Worm (Caenorhabditis elegans) whole organism, L3 larva: ENCODE data around the gene F46F5.1.

Experiments
- R02D3.7 ChIP-seq: fragments of 150-350 bp; optimal IDR thresholded peaks from 2 replicates; lab custom pipeline; 2014; ENCODE audit warnings: missing biosample characterization, missing genetic modification characterization
- ZK546.5 ChIP-seq: sonication (generic microtip); optimal IDR thresholded peaks from 2 replicates; lab custom pipeline; 2017; ENCODE audit warnings: missing biosample characterization, missing genetic modification characterization
- ceh-28 ChIP-seq: fragments of 150-350 bp; optimal IDR thresholded peaks from 2 replicates; lab custom pipeline; 2014; ENCODE audit warnings: missing biosample characterization, missing genetic modification reagents, missing genetic modification characterization
- ceh-82 ChIP-seq: fragments of 150-350 bp; optimal IDR thresholded peaks from 2 replicates; lab custom pipeline; 2014; ENCODE audit warnings: missing biosample characterization, missing genetic modification characterization
- ceh-9 ChIP-seq: sonication (generic microtip); optimal IDR thresholded peaks from 2 replicates; lab custom pipeline; 2018; ENCODE audit warnings: missing biosample characterization, missing genetic modification characterization
- egl-5 ChIP-seq: fragments of 150-350 bp; optimal IDR thresholded peaks from 2 replicates; lab custom pipeline; 2017; ENCODE audit warnings: missing biosample characterization, missing genetic modification reagents, missing genetic modification characterization, inconsistent platforms
- elt-1 ChIP-seq: fragments of 150-350 bp; optimal IDR thresholded peaks from 2 replicates; lab custom pipeline; 2014; ENCODE audit warnings: missing biosample characterization, missing genetic modification characterization
- elt-2 ChIP-seq: sonication (generic microtip); optimal IDR thresholded peaks from 2 replicates; lab custom pipeline; 2016; ENCODE audit warnings: missing genetic modification reagents, mild to moderate bottlenecking, missing genetic modification characterization, missing compliant biosample characterization
- eor-1 ChIP-seq, 2 experiments: fragments of 150-350 bp; optimal IDR thresholded peaks; 2 replicates each; lab custom pipeline; 2014 to 2018; ENCODE audit warnings: missing biosample characterization in 2 of 2, missing genetic modification characterization in 2 of 2
- fkh-10 ChIP-seq: sonication (generic microtip); optimal IDR thresholded peaks from 2 replicates; lab custom pipeline; 2017; ENCODE audit warnings: missing biosample characterization, missing genetic modification reagents, missing genetic modification characterization
- fkh-2 ChIP-seq: fragments of 150-350 bp; optimal IDR thresholded peaks from 2 replicates; lab custom pipeline; 2014; ENCODE audit warnings: missing biosample characterization, missing genetic modification reagents, missing genetic modification characterization
- hmg-11 ChIP-seq: sonication (generic microtip); optimal IDR thresholded peaks from 2 replicates; lab custom pipeline; 2016; ENCODE audit warnings: missing genetic modification characterization, missing compliant biosample characterization
- lin-15B ChIP-seq: fragments of 150-350 bp; optimal IDR thresholded peaks from 2 replicates; lab custom pipeline; 2014; ENCODE audit warnings: missing biosample characterization, missing genetic modification characterization
- lin-39 ChIP-seq: fragments of 150-350 bp; optimal IDR thresholded peaks from 2 replicates; lab custom pipeline; 2018; ENCODE audit warnings: missing biosample characterization, missing genetic modification reagents, missing genetic modification characterization
- lsy-12 ChIP-seq: sonication (generic microtip); optimal IDR thresholded peaks from 2 replicates; lab custom pipeline; 2016; ENCODE audit warnings: mild to moderate bottlenecking, missing genetic modification characterization, missing compliant biosample characterization
- mdl-1 ChIP-seq: fragments of 150-350 bp; optimal IDR thresholded peaks from 2 replicates; lab custom pipeline; 2014; ENCODE audit warnings: missing biosample characterization, missing genetic modification characterization
- nfya-1 ChIP-seq: sonication (generic microtip); optimal IDR thresholded peaks from 2 replicates; lab custom pipeline; 2017; ENCODE audit warnings: missing genetic modification characterization, mild to moderate bottlenecking, missing compliant biosample characterization, antibody characterized with exemption, moderate library complexity; ENCODE audit not compliant: insufficient read depth
- nhr-12 ChIP-seq: fragments of 150-350 bp; optimal IDR thresholded peaks from 2 replicates; lab custom pipeline; 2014; ENCODE audit warnings: missing biosample characterization, missing genetic modification characterization
- nhr-25 ChIP-seq: sonication (generic microtip); optimal IDR thresholded peaks from 2 replicates; lab custom pipeline; 2017; ENCODE audit warnings: missing biosample characterization, missing genetic modification characterization
- nhr-43 ChIP-seq: sonication (generic microtip); optimal IDR thresholded peaks from 2 replicates; lab custom pipeline; 2016; ENCODE audit warnings: mild to moderate bottlenecking, missing genetic modification characterization, missing compliant biosample characterization; ENCODE audit not compliant: poor library complexity, severe bottlenecking
- nhr-67 ChIP-seq: fragments of 150-350 bp; optimal IDR thresholded peaks from 2 replicates; lab custom pipeline; 2014; ENCODE audit warnings: missing biosample characterization, missing genetic modification characterization
- nhr-76 ChIP-seq: fragments of 150-350 bp; sonication (generic microtip); optimal IDR thresholded peaks from 5 replicates; lab custom pipeline; 2014; ENCODE audit warnings: missing biosample characterization, missing genetic modification characterization
- nhr-77 ChIP-seq: fragments of 150-350 bp; optimal IDR thresholded peaks from 2 replicates; lab custom pipeline; 2014; ENCODE audit warnings: missing biosample characterization, missing genetic modification characterization
- pha-4 ChIP-seq: fragments of 150-350 bp; optimal IDR thresholded peaks from 2 replicates; lab custom pipeline; 2014; ENCODE audit warnings: missing biosample characterization, missing genetic modification reagents, missing genetic modification characterization
- pqm-1 ChIP-seq: fragments of 150-350 bp; optimal IDR thresholded peaks from 2 replicates; lab custom pipeline; 2017; ENCODE audit warnings: missing biosample characterization, missing genetic modification characterization, inconsistent platforms
- sea-2 ChIP-seq: fragments of 150-350 bp; sonication (generic microtip); optimal IDR thresholded peaks from 4 replicates; lab custom pipeline; 2014; ENCODE audit warnings: missing biosample characterization, missing genetic modification reagents, missing genetic modification characterization
- snpc-4 ChIP-seq: fragments of 150-350 bp; optimal IDR thresholded peaks from 2 replicates; lab custom pipeline; 2014; ENCODE audit warnings: missing biosample characterization, missing genetic modification characterization
- tbx-2 ChIP-seq: sonication (generic microtip); optimal IDR thresholded peaks from 2 replicates; lab custom pipeline; 2016; ENCODE audit warnings: mild to moderate bottlenecking, missing genetic modification characterization, missing compliant biosample characterization
- unc-39 ChIP-seq: sonication (generic microtip); optimal IDR thresholded peaks from 4 replicates; lab custom pipeline; 2017; ENCODE audit warnings: missing biosample characterization, missing genetic modification characterization

The F46F5.1 gene

DNA sequence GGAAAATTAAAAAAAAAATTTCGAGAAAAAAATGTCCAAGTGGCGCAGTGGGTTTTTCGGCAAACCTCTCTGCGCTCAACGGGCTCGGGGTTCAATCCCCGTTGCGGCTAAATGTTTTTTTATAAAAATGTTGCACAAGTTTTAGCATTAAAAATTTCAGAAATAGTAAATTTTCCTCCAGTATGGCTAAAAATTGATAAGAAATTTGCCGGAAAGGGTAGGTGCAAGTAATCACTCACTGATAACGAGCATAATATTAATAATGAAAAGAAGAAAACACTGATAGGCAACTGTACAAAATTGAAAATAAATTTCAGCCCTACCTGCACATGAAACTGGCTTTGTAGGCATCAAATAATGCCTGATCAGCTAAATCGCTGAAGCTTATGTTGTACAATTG lies 27.3 kb downstream of the F46F5.1 start:
- TF ChIP-seq elt-2 (tag; lab: Kevin White, UChicago) (peak; percentile 62), eor-1 (tag; optimal IDR thresholded peaks at IDR 0.05; lab: Kevin White, UChicago) (no peak)
- TF ChIP-seq, all 47 proteins: peak for 1

DNA sequence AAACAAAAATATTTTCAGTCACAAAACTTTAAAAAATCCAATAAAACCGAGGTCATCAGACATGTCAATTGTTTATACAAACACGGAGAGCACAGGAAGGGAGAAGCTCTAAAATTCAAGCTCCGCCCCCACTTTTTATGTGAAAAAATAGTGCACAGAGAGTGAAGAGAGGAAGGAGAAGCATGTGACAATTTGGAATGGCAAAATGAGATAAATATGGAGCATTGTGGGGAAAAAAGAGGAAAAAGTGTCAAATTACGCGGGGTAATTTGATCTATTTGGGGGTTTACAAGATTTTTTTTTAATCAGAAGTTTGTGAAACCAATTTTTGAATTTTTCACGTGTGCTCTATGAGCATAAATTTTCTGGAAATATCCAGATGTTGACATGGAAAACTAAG lies 28.8 kb downstream of the F46F5.1 start:
- TF ChIP-seq elt-2 (tag; lab: Kevin White, UChicago): peak; percentile 61
- TF ChIP-seq pqm-1: no peak
- no peak for TF ChIP-seq fkh-10 (GFP tag; lab: Kevin White, UChicago)
- TF ChIP-seq ceh-82: no peak
- TF ChIP-seq pha-4: peak; percentile 42
- TF ChIP-seq fkh-2 (tag; lab: Kevin White, UChicago): no peak
- no peak for TF ChIP-seq ZK546.5 (tag; lab: Kevin White, UChicago)
- TF ChIP-seq tbx-2 (tag; lab: Kevin White, UChicago): no peak
- TF ChIP-seq nhr-67 (tag; lab: Kevin White, UChicago): no peak
- TF ChIP-seq, all 47 proteins: peak for 2

DNA sequence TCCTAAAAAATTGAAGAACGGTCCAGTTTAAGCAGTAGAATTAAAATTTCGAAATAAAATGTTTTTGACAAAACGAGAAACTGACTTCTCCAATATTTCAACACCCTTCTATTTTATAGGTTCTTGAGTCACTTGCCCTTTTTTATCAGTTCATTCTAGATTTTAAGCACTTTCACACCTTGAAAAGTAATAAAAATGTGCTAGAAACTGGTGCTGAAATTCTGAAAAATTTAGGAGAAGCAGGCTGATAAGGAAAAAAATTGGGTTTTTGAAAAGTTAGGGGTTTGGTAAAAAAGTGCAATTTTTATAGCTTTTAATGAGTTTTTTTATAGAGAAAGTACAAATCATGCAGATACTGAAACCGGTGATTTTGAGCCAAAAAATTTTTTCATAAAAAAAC lies 31.5 kb downstream of the F46F5.1 start:
- TF ChIP-seq unc-39 (tag; lab: Kevin White, UChicago) (no peak), ceh-9 (tag; lab: Kevin White, UChicago) (no peak), elt-2 (tag; lab: Kevin White, UChicago) (peak; percentile 49), lin-15B (tag; lab: Kevin White, UChicago) (no peak), nhr-25 (tag; lab: Kevin White, UChicago) (no peak)
- TF ChIP-seq, all 47 proteins: peak for 1

DNA sequence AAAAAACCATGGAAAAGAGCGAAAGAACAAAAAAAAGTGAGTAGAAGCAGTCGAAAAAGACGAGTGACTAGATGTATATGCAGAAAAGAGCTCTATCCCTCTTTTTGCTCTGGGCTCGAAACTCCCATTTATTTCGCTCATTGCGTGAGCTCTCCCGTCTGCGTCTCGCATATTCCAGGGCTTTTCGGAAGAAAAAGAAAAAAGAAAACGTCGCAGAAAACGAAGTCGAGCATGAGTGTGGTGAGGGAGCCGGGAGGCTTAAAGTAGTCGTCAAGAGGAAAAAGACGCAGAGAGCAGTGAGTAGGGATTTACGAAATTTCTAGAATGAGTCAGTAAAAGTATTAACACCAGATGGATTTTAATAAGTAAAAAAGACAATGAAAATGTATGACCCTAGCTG lies 31.9 kb downstream of the F46F5.1 start:
- peak; percentile 21 for TF ChIP-seq egl-5
- peak; percentile 26 for TF ChIP-seq lin-15B (tag; lab: Kevin White, UChicago)
- TF ChIP-seq nfya-1 (tag; lab: Kevin White, UChicago): peak; percentile 74
- TF ChIP-seq ZK546.5 (tag; lab: Kevin White, UChicago): no peak
- no peak for TF ChIP-seq lsy-12 (tag; lab: Kevin White, UChicago)
- no peak for TF ChIP-seq pha-4
- TF ChIP-seq hmg-11 (tag; lab: Kevin White, UChicago): peak; percentile 17
- no peak for TF ChIP-seq nhr-77 (tag; lab: Kevin White, UChicago)
- no peak for TF ChIP-seq nhr-43 (tag; lab: Kevin White, UChicago)
- no peak for TF ChIP-seq elt-1 (tag; lab: Kevin White, UChicago)
- TF ChIP-seq lin-39 (tag; lab: Kevin White, UChicago): peak; percentile 82
- peak; percentile 77 for TF ChIP-seq fkh-10 (GFP tag; lab: Kevin White, UChicago)
- peak; percentile 1 for TF ChIP-seq snpc-4
- TF ChIP-seq pqm-1: no peak
- TF ChIP-seq R02D3.7 (tag; lab: Kevin White, UChicago): no peak
- TF ChIP-seq, all 47 proteins: peak for 7

DNA sequence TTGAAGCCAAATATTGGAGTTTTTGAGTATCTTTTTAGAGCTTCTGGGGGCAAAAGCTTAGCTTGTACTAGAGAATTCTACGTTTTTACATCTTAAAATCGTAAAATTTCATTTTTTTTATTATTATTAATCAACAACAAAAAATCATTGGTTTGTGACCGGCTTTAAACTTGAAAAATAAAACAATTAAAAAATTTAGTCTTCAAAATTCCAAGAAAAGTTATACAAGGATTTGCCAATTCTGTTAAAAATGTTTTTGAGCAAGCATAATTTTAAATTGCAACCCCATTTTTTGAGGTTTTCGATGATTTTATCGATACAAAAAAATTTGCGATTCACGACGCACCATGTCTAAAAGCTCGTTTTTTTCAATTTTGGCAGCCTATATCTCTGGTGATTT lies 34.5 kb downstream of the F46F5.1 start:
- TF ChIP-seq sea-2 (GFP tag; lab: Kevin White, UChicago) (no peak), mdl-1 (tag; lab: Kevin White, UChicago) (no peak), nhr-76 (tag; lab: Kevin White, UChicago) (no peak), ZK546.5 (tag; lab: Kevin White, UChicago) (no peak)
- TF ChIP-seq, all 47 proteins: peak for 0

DNA sequence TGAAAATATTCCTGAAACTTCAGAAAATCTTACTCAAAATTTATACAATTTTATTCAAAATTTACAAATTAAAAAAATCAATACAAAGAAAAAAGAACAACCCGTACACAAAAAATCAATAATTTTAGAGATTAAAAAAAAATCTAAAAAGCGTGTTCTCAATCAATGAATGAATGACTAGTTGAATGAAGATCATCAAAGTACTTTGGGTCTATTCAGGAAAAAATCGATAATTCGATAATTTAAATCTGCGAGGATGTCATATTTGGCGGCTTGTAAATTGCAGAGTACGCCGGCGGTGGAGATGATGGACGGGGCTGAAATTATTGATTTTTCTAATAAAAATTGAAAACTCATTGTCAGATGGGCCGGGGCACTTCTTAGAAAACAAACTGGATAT lies 35.6 kb downstream of the F46F5.1 start:
- TF ChIP-seq ceh-28: peak; percentile 85
- no peak for TF ChIP-seq nhr-67 (tag; lab: Kevin White, UChicago)

DNA sequence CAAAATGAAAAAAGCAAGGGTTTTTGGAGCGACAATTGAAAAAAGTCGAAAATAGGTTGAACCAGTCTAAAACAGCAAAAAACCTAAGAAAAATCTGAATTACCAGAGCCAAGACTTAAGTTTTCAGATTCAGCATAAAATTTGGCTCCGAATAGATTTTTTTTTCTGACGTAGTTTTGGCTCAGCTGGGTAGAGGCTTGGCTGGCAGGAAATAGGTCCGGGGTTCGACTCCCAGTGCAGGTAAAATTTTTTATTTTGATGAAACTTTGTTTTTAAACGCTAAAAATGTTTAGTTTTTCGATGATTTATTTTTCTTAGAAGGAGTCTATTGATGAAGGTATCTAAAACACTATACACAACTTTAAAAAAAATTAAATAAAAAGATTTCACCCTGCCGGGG lies 36.8 kb downstream of the F46F5.1 start:
- TF ChIP-seq fkh-10 (GFP tag; lab: Kevin White, UChicago): no peak
- TF ChIP-seq nhr-12 (tag; lab: Kevin White, UChicago): no peak
